Worm (Caenorhabditis elegans) whole organism, L4 larva: ENCODE results near the gene ugt-7.

Source experiments
- F10B5.3 ChIP-seq: sonication (generic microtip); optimal IDR thresholded peaks from 2 replicates; lab custom pipeline; 2016; ENCODE audit warnings: mild to moderate bottlenecking, missing genetic modification characterization, missing compliant biosample characterization
- F26F4.8 ChIP-seq: fragments of 200-800 bp; sonication (Bioruptor generic); conservative IDR thresholded peaks from 2 replicates; pipeline ENCODE4 v1.3.6; 2022; ENCODE audit warnings: missing genetic modification characterization, missing compliant biosample characterization
- F49E8.2 ChIP-seq: sonication (generic microtip); optimal IDR thresholded peaks from 2 replicates; lab custom pipeline; 2016; ENCODE audit warnings: missing compliant biosample characterization, mild to moderate bottlenecking, missing genetic modification characterization, borderline replicate concordance
- T26A8.4 ChIP-seq: fragments of 200-800 bp; sonication (Bioruptor generic); IDR thresholded peaks from 2 replicates; pipeline ENCODE4 v1.3.6; 2022; ENCODE audit warnings: missing genetic modification characterization, missing compliant biosample characterization
- Y105C5A.15 ChIP-seq: fragments of 200-800 bp; sonication (Bioruptor generic); IDR thresholded peaks from 2 replicates; pipeline ENCODE4 v1.3.6; 2022; ENCODE audit warnings: missing genetic modification characterization, missing compliant biosample characterization
- Y48G9A.11 ChIP-seq: fragments of 200-800 bp; sonication (Bioruptor generic); IDR thresholded peaks from 2 replicates; pipeline ENCODE4 v1.3.6; 2022; ENCODE audit warnings: missing genetic modification reagents, missing genetic modification characterization, missing compliant biosample characterization
- ZK337.2 ChIP-seq: fragments of 200-800 bp; sonication (Bioruptor generic); IDR thresholded peaks from 2 replicates; pipeline ENCODE4 v1.3.6; 2022; ENCODE audit warnings: missing genetic modification reagents, missing genetic modification characterization, missing compliant biosample characterization
- aha-1 ChIP-seq: fragments of 150-350 bp; peaks from one replicate; lab custom pipeline; 2014; ENCODE audit warnings: missing biosample characterization, missing genetic modification characterization
- daf-16 ChIP-seq, 3 experiments: sonication (generic microtip); optimal IDR thresholded peaks; 2 replicates each; lab custom pipeline; 2016 to 2017; ENCODE audit warnings: missing genetic modification characterization in 3 of 3, missing genetic modification reagents in 3 of 3, mild to moderate bottlenecking in 2 of 3, missing compliant biosample characterization in 2 of 3, missing biosample characterization in 1 of 3, moderate library complexity in 1 of 3
- dmd-6 ChIP-seq: fragments of 200-800 bp; sonication (Bioruptor generic); IDR thresholded peaks from 2 replicates; pipeline ENCODE4 v1.3.6; 2022; ENCODE audit warnings: missing genetic modification reagents, missing genetic modification characterization, missing compliant biosample characterization
- fos-1 ChIP-seq: fragments of 150-350 bp; optimal IDR thresholded peaks from 2 replicates; lab custom pipeline; 2014; ENCODE audit warnings: missing biosample characterization, missing genetic modification characterization
- hif-1 ChIP-seq, 2 experiments: sonication (generic microtip); optimal IDR thresholded peaks; 2 replicates each; lab custom pipeline; 2016 to 2017; ENCODE audit warnings: missing compliant biosample characterization in 2 of 2, missing genetic modification characterization in 2 of 2, missing genetic modification reagents in 2 of 2, missing genotype in 2 of 2, mild to moderate bottlenecking in 1 of 2
- hlh-11 ChIP-seq: fragments of 200-800 bp; sonication (Bioruptor generic); optimal IDR thresholded peaks from 2 replicates; lab custom pipeline; 2018; ENCODE audit warnings: mild to moderate bottlenecking, missing genetic modification characterization, missing compliant biosample characterization
- lim-7 ChIP-seq: fragments of 200-800 bp; sonication (Bioruptor generic); IDR thresholded peaks from 2 replicates; pipeline ENCODE4 v1.3.6; 2022; ENCODE audit warnings: missing genetic modification characterization, missing compliant biosample characterization
- lin-38 ChIP-seq: fragments of 200-800 bp; sonication (Bioruptor generic); IDR thresholded peaks from 2 replicates; pipeline ENCODE4 v1.3.6; 2022; ENCODE audit warnings: missing genetic modification reagents, missing genetic modification characterization, missing compliant biosample characterization
- lsy-2 ChIP-seq, 2 experiments: fragments of 150-350 bp in 1 of 2; sonication (generic microtip) in 1 of 2; optimal IDR thresholded peaks; 2 replicates each; lab custom pipeline; 2014 to 2017; ENCODE audit warnings: missing biosample characterization in 2 of 2, missing genetic modification characterization in 2 of 2
- mdl-1 ChIP-seq, 2 experiments: fragments of 150-350 bp in 1 of 2; sonication (generic microtip) in 1 of 2; optimal IDR thresholded peaks; 2 replicates each; lab custom pipeline; 2014 to 2017; ENCODE audit warnings: missing biosample characterization in 2 of 2, missing genetic modification characterization in 2 of 2
- mep-1 ChIP-seq: fragments of 150-350 bp; sonication (generic microtip); optimal IDR thresholded peaks from 3 replicates; lab custom pipeline; 2014; ENCODE audit warnings: missing biosample characterization, missing genetic modification characterization
- nhr-11 ChIP-seq: fragments of 150-350 bp; optimal IDR thresholded peaks from 2 replicates; lab custom pipeline; 2014; ENCODE audit warnings: missing biosample characterization, missing genetic modification characterization
- nhr-28 ChIP-seq: fragments of 150-350 bp; optimal IDR thresholded peaks from 2 replicates; lab custom pipeline; 2014; ENCODE audit warnings: missing biosample characterization, missing genetic modification characterization
- nhr-41 ChIP-seq: fragments of 200-800 bp; sonication (Bioruptor generic); IDR thresholded peaks from 2 replicates; pipeline ENCODE4 v1.3.6; 2022; ENCODE audit warnings: missing genetic modification reagents, missing genetic modification characterization, missing compliant biosample characterization
- nhr-42 ChIP-seq: fragments of 200-800 bp; sonication (Bioruptor generic); IDR thresholded peaks from 2 replicates; pipeline ENCODE4 v1.3.6; 2022; ENCODE audit warnings: missing genetic modification characterization, missing compliant biosample characterization
- nhr-77 ChIP-seq: fragments of 150-350 bp; optimal IDR thresholded peaks from 2 replicates; lab custom pipeline; 2014; ENCODE audit warnings: missing biosample characterization, missing genetic modification characterization
- php-3 ChIP-seq: fragments of 200-800 bp; sonication (Bioruptor generic); IDR thresholded peaks from 2 replicates; pipeline ENCODE4 v1.3.6; 2022; ENCODE audit warnings: missing genetic modification reagents, missing genetic modification characterization, missing compliant biosample characterization
- pqm-1 ChIP-seq: sonication (generic microtip); optimal IDR thresholded peaks from 2 replicates; lab custom pipeline; 2017; ENCODE audit warnings: missing biosample characterization, missing genetic modification characterization
- rbr-2 ChIP-seq: sonication (generic microtip); optimal IDR thresholded peaks from 2 replicates; lab custom pipeline; 2016; ENCODE audit warnings: missing genotype, missing genetic modification characterization, missing compliant biosample characterization
- sdz-12 ChIP-seq: fragments of 200-800 bp; sonication (Bioruptor generic); optimal IDR thresholded peaks from 2 replicates; lab custom pipeline; 2018; ENCODE audit warnings: mild to moderate bottlenecking, missing genetic modification characterization, missing compliant biosample characterization
- snpc-4 ChIP-seq: fragments of 150-350 bp; optimal IDR thresholded peaks from 2 replicates; lab custom pipeline; 2014; ENCODE audit warnings: missing biosample characterization, missing genetic modification characterization
- unc-62 ChIP-seq, 3 experiments: fragments of 150-350 bp in 1 of 3; sonication (generic microtip); optimal IDR thresholded peaks in 2 of 3; peaks in 1 of 3; 1 replicate in 1 of 3; 2 replicates in 2 of 3; lab custom pipeline; 2014 to 2017; ENCODE audit warnings: missing biosample characterization in 3 of 3, missing genetic modification characterization in 3 of 3, missing genetic modification reagents in 3 of 3, missing genotype in 1 of 3
- zip-11 ChIP-seq: fragments of 200-800 bp; sonication (Bioruptor generic); IDR thresholded peaks from 2 replicates; pipeline ENCODE4 v1.3.6; 2022; ENCODE audit warnings: missing genetic modification characterization, missing compliant biosample characterization
- zip-2 ChIP-seq: fragments of 150-350 bp; optimal IDR thresholded peaks from 2 replicates; lab custom pipeline; 2014; ENCODE audit warnings: missing biosample characterization, missing genetic modification characterization

ugt-7 gene

DNA sequence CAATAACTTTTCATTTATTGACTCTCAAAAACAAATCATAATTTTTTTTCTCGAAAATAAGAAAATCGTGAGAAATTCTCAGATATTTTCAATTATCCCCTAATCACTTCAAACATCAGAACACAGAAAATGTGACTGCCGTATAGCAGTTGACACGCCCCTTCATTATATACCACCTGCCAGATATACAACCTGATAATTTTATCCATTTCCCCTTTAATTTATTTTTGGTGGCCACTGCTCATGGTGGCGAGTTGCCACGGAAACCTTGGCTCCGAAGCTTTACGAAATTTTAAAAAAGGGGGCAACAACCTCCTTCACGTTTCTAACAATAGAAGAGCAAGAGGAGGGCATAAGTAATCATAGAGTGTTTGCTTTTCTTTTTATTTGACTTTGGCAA is 16.4 kb upstream of the ugt-7 start:
- TF ChIP-seq unc-62 (GFP tag; optimal IDR thresholded peaks at IDR 0.05 in 1 of 2; lab: Kevin White, UChicago) (peak in 1 of 2 experiments; percentile 33), unc-62 (tag; optimal IDR thresholded peaks at IDR 0.05; lab: Kevin White, UChicago) (no peak), nhr-11 (tag; lab: Kevin White, UChicago) (peak; percentile 43), F26F4.8 (GFP tag; lab: Robert Waterston, UW) (no peak), aha-1 (peak; percentile 58)
- TF ChIP-seq, all 104 proteins: peak for 3

DNA sequence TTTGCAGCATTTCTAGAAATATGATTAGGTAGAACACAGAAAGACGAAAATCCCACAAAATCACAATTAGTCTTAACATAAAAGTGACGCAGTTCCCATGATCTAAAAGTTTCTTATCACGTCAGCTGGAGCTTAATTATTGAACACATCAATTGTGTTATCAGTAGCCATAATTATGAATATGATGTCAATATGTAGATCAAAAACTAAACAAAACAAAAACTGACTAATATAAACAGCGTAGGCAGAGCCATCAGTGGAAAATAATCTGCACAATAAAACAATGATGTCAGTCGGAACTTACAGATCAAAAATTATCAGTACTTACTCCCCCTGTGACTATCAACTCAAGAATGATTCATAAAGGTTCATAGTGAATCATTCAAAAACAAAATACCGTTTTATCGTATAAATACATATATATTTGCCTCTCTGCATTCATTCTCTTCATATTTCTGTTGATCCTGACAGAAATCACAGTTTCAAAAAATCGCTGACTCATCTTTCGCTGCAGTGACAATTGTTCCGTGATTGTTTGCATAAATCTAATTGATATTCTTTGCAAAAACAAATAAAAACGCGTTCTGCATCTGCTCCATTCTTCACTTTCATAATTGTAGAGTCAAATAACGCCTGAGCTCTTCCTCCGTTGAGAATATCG is 12.0 kb upstream of the ugt-7 start, which contains the start of gene srr-6:
TSS of gene srr-6 (plus strand) at position 611 of the 661 bp plus-strand sequence.
- TF ChIP-seq hlh-11 (tag; lab: Kevin White, UChicago) (peak; percentile 54), dmd-6 (GFP tag; lab: Robert Waterston, UW) (peak; percentile 66), snpc-4 (tag; lab: Kevin White, UChicago) (no peak), nhr-28 (tag; lab: Kevin White, UChicago) (peak; percentile 53), unc-62 (GFP tag; optimal IDR thresholded peaks at IDR 0.05 in 1 of 2; lab: Kevin White, UChicago) (peak in 1 of 2 experiments; percentile 88), unc-62 (tag; optimal IDR thresholded peaks at IDR 0.05; lab: Kevin White, UChicago) (no peak), daf-16 (GFP tag; optimal IDR thresholded peaks at IDR 0.05; lab: Kevin White, UChicago) (no peak), daf-16 (tag; optimal IDR thresholded peaks at IDR 0.05; lab: Kevin White, UChicago) (peak; percentile 61), zip-2 (tag; lab: Kevin White, UChicago) (no peak), hif-1 (tag; optimal IDR thresholded peaks at IDR 0.05; lab: Kevin White, UChicago) (peak in 1 of 2 experiments; percentile 15), php-3 (GFP tag; lab: Robert Waterston, UW) (peak; percentile 20; the same call in 1 of the 2 replicates), lsy-2 (tag; optimal IDR thresholded peaks at IDR 0.05; lab: Kevin White, UChicago) (no peak), pqm-1 (tag; lab: Kevin White, UChicago) (peak; percentile 68), nhr-77 (tag; lab: Kevin White, UChicago) (peak; percentile 63), mdl-1 (tag; optimal IDR thresholded peaks at IDR 0.05; lab: Kevin White, UChicago) (peak in 1 of 2 experiments; percentile 42)

DNA sequence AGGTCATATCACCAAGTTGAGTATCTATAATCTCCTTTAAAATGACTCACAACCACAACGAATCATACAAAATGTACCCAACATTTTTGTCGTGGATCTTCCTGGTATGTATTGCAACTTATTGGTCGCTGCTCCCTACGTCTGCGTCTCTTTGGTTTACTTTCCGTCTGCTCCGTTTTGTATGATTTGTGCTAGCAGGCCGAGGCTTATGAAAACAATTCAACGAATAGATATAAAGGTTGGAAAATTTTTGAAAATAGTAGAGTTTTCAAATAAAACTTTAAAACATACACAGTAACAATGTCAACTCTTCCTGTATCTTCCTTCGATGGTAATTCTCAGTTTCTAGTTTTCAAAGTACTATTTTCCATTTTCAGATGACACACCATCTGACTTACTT is 1.0 kb upstream of the ugt-7 start, which contains the start of gene srr-8:
TSS of gene srr-8 (plus strand) at position 301 of the 400 bp plus-strand sequence.
- TF ChIP-seq dmd-6 (GFP tag; lab: Robert Waterston, UW) (peak; percentile 9; the same call in 1 of the 2 replicates), F10B5.3 (tag; lab: Kevin White, UChicago) (no peak)

DNA sequence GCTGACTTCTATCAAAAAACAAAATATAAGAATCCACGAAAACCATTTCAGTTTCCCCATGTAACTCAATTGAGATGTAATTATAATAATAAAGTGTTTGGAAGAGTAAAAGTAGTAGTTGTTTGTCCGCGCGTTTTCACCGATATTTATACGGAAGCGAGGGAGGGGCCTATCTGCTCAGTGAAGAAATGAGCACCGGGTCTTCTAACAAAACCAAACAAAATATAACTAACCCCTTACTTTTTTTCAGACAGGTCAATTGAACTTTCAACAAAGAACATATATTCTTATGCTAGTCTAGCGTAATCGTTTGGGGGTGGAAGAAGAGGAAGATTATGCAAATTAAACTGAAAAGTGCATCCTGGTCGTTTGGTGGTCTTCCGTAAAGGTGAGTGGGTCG is 5.2 kb downstream of the ugt-7 start, which contains the start of gene ncx-9:
TSS of gene ncx-9 (minus strand) at position 101 of the 400 bp plus-strand sequence.
- TF ChIP-seq lsy-2 (tag; optimal IDR thresholded peaks at IDR 0.05; lab: Kevin White, UChicago) (no peak), mep-1 (tag; lab: Kevin White, UChicago) (no peak), zip-11 (GFP tag; lab: Robert Waterston, UW) (no peak), nhr-42 (GFP tag; lab: Robert Waterston, UW) (no peak), Y105C5A.15 (GFP tag; lab: Robert Waterston, UW) (no peak), Y48G9A.11 (GFP tag; lab: Robert Waterston, UW) (no peak), ZK337.2 (GFP tag; lab: Robert Waterston, UW) (no peak), F49E8.2 (tag; lab: Kevin White, UChicago) (no peak), T26A8.4 (no peak), nhr-41 (no peak), aha-1 (no peak), rbr-2 (no peak), fos-1 (tag; lab: Kevin White, UChicago) (no peak), lin-38 (GFP tag; lab: Robert Waterston, UW) (no peak), sdz-12 (GFP tag; lab: Kevin White, UChicago) (no peak), lim-7 (GFP tag; lab: Robert Waterston, UW) (no peak)
